Fruit fly (Drosophila melanogaster) whole organism, embryonic: ENCODE measurements around the gene Dbp73D.

ENCODE experiments used
- Ada2b ChIP-seq: fragments of 200-800 bp; sonication (Bioruptor generic); IDR thresholded peaks from 2 replicates; pipeline ENCODE4 v1.3.6; 2022; ENCODE audit warnings: missing biosample characterization, missing genetic modification characterization
- B-H1 ChIP-seq: fragments of 200-800 bp; sonication (Bioruptor generic); IDR thresholded peaks from 3 replicates; pipeline ENCODE4 v1.3.6; 2022; ENCODE audit warnings: missing biosample characterization, missing genetic modification characterization
- CG10209 ChIP-seq: fragments of 200-800 bp; sonication (Bioruptor generic); optimal IDR thresholded peaks from 3 replicates; lab custom pipeline; 2017; ENCODE audit warnings: missing biosample characterization, mild to moderate bottlenecking, missing genetic modification characterization, missing genetic modification reagents
- CG11504 ChIP-seq: fragments of 200-800 bp; sonication (Bioruptor generic); optimal IDR thresholded peaks from 3 replicates; lab custom pipeline; 2019; ENCODE audit warnings: missing biosample characterization, mild to moderate bottlenecking, missing genetic modification characterization, moderate library complexity
- CG13424 ChIP-seq: fragments of 200-800 bp; sonication (Bioruptor generic); optimal IDR thresholded peaks from 2 replicates; lab custom pipeline; 2019; ENCODE audit warnings: missing biosample characterization, mild to moderate bottlenecking, missing genetic modification characterization, moderate library complexity
- CG14014 ChIP-seq: fragments of 200-800 bp; sonication (Bioruptor generic); IDR thresholded peaks from 2 replicates; pipeline ENCODE4 v1.3.6; 2022; ENCODE audit warnings: missing biosample characterization, missing genetic modification characterization
- CG15601 ChIP-seq: fragments of 200-800 bp; sonication (Bioruptor generic); optimal IDR thresholded peaks from 3 replicates; lab custom pipeline; 2019; ENCODE audit warnings: missing biosample characterization, mild to moderate bottlenecking, missing genetic modification characterization, moderate library complexity
- CG17359 ChIP-seq: fragments of 200-800 bp; sonication (Bioruptor generic); optimal IDR thresholded peaks from 3 replicates; lab custom pipeline; 2018; ENCODE audit warnings: missing biosample characterization, mild to moderate bottlenecking, missing genetic modification characterization, moderate library complexity
- CG17385 ChIP-seq: fragments of 200-800 bp; sonication (Bioruptor generic); optimal IDR thresholded peaks from 3 replicates; lab custom pipeline; 2018; ENCODE audit warnings: missing biosample characterization, mild to moderate bottlenecking, missing genetic modification characterization
- CG17912 ChIP-seq: fragments of 200-800 bp; sonication (Bioruptor generic); optimal IDR thresholded peaks from 2 replicates; lab custom pipeline; 2018; ENCODE audit warnings: missing biosample characterization, mild to moderate bottlenecking, missing genetic modification characterization
- CG18262 ChIP-seq: fragments of 200-800 bp; optimal IDR thresholded peaks from 3 replicates; lab custom pipeline; 2019; ENCODE audit warnings: missing biosample characterization, mild to moderate bottlenecking, missing genetic modification characterization, moderate library complexity
- CG2678 ChIP-seq: fragments of 200-800 bp; sonication (Bioruptor generic); optimal IDR thresholded peaks from 3 replicates; lab custom pipeline; 2019; ENCODE audit warnings: missing biosample characterization, mild to moderate bottlenecking, missing genetic modification characterization, moderate library complexity
- CG32772 ChIP-seq: fragments of 200-800 bp; sonication (Bioruptor generic); IDR thresholded peaks from 2 replicates; pipeline ENCODE4 v1.3.6; 2022; ENCODE audit warnings: missing biosample characterization, missing genetic modification characterization
- CG3281 ChIP-seq: fragments of 200-800 bp; sonication (Bioruptor generic); optimal IDR thresholded peaks from 3 replicates; lab custom pipeline; 2017; ENCODE audit warnings: missing biosample characterization, mild to moderate bottlenecking, missing genetic modification characterization
- CG3407 ChIP-seq: fragments of 200-800 bp; sonication (Bioruptor generic); optimal IDR thresholded peaks from 2 replicates; lab custom pipeline; 2018; ENCODE audit warnings: missing biosample characterization, mild to moderate bottlenecking, missing genetic modification characterization
- CG34422 ChIP-seq: fragments of 200-800 bp; sonication (Bioruptor generic); IDR thresholded peaks from 3 replicates; pipeline ENCODE4 v1.3.6; 2022; ENCODE audit warnings: missing biosample characterization, missing genetic modification characterization
- CG3847 ChIP-seq: fragments of 200-800 bp; sonication (Bioruptor generic); IDR thresholded peaks from 2 replicates; pipeline ENCODE4 v1.3.6; 2022; ENCODE audit warnings: missing biosample characterization, missing genetic modification characterization
- CG4424 ChIP-seq: fragments of 200-800 bp; sonication (Bioruptor generic); optimal IDR thresholded peaks from 3 replicates; lab custom pipeline; 2016; ENCODE audit warnings: missing biosample characterization, missing genetic modification characterization
- CG6689 ChIP-seq: fragments of 200-800 bp; sonication (Bioruptor generic); IDR thresholded peaks from 2 replicates; pipeline ENCODE4 v1.3.6; 2022; ENCODE audit warnings: missing biosample characterization, missing genetic modification characterization
- CG6765 ChIP-seq: fragments of 200-800 bp; sonication (Bioruptor generic); optimal IDR thresholded peaks from 3 replicates; lab custom pipeline; 2017; ENCODE audit warnings: missing biosample characterization, mild to moderate bottlenecking, missing genetic modification characterization
- CG7556 ChIP-seq: fragments of 200-800 bp; sonication (Bioruptor generic); optimal IDR thresholded peaks from 2 replicates; lab custom pipeline; 2017; ENCODE audit warnings: missing biosample characterization, mild to moderate bottlenecking, missing genetic modification characterization
- CG8924 ChIP-seq: fragments of 200-800 bp; optimal IDR thresholded peaks from 3 replicates; lab custom pipeline; 2019; ENCODE audit warnings: missing biosample characterization, mild to moderate bottlenecking, missing genetic modification characterization, moderate library complexity
- CG9727 ChIP-seq: fragments of 200-800 bp; sonication (Bioruptor generic); optimal IDR thresholded peaks from 3 replicates; lab custom pipeline; 2017; ENCODE audit warnings: missing biosample characterization, mild to moderate bottlenecking, missing genetic modification characterization
- CG9876 ChIP-seq: fragments of 200-800 bp; sonication (Bioruptor generic); optimal IDR thresholded peaks from 2 replicates; lab custom pipeline; 2016; ENCODE audit warnings: missing biosample characterization, missing genetic modification characterization
- D19A ChIP-seq: fragments of 200-800 bp; optimal IDR thresholded peaks from 3 replicates; lab custom pipeline; 2019; ENCODE audit warnings: missing biosample characterization, mild to moderate bottlenecking, missing genetic modification characterization, moderate library complexity
- Drgx ChIP-seq: fragments of 200-800 bp; sonication (Bioruptor generic); IDR thresholded peaks from 2 replicates; pipeline ENCODE4 v1.3.6; 2022; ENCODE audit warnings: missing biosample characterization, missing genetic modification characterization
- GATAe ChIP-seq: fragments of 200-800 bp; sonication (Bioruptor generic); conservative IDR thresholded peaks from 2 replicates; pipeline ENCODE4 v1.3.6; 2022; ENCODE audit warnings: missing biosample characterization, missing genetic modification characterization
- H2.0 ChIP-seq: fragments of 200-800 bp; sonication (Bioruptor generic); IDR thresholded peaks from 2 replicates; pipeline ENCODE4 v1.3.6; 2022; ENCODE audit warnings: missing biosample characterization, missing genetic modification characterization
- HLH3B ChIP-seq: fragments of 200-800 bp; sonication (Bioruptor generic); IDR thresholded peaks from 2 replicates; pipeline ENCODE4 v1.3.6; 2022; ENCODE audit warnings: missing biosample characterization, missing genetic modification characterization
- PHDP ChIP-seq: fragments of 200-800 bp; sonication (Bioruptor generic); optimal IDR thresholded peaks from 3 replicates; lab custom pipeline; 2018; ENCODE audit warnings: missing biosample characterization, mild to moderate bottlenecking, missing genetic modification characterization, moderate library complexity
- Rfx ChIP-seq: fragments of 200-800 bp; sonication (Bioruptor generic); IDR thresholded peaks from 2 replicates; pipeline ENCODE4 v1.3.6; 2022; ENCODE audit warnings: missing biosample characterization, missing genetic modification characterization
- Xrp1 ChIP-seq: fragments of 200-800 bp; sonication (Bioruptor generic); IDR thresholded peaks from 2 replicates; pipeline ENCODE4 v1.3.6; 2022; ENCODE audit warnings: missing biosample characterization, missing genetic modification characterization
- ara ChIP-seq: fragments of 200-800 bp; sonication (Bioruptor generic); IDR thresholded peaks from 2 replicates; pipeline ENCODE4 v1.3.6; 2022; ENCODE audit warnings: missing biosample characterization, missing genetic modification characterization
- crol ChIP-seq: fragments of 200-800 bp; sonication (Bioruptor generic); IDR thresholded peaks from 2 replicates; pipeline ENCODE4 v1.3.6; 2022; ENCODE audit warnings: missing biosample characterization, missing genetic modification characterization
- dmrt99B ChIP-seq: fragments of 200-800 bp; sonication (Bioruptor generic); optimal IDR thresholded peaks from 2 replicates; lab custom pipeline; 2018; ENCODE audit warnings: missing biosample characterization, mild to moderate bottlenecking, missing genetic modification characterization, moderate library complexity
- dpn ChIP-seq, 2 experiments: fragments of 200-800 bp; sonication (Bioruptor generic); optimal IDR thresholded peaks; 3 replicates each; lab custom pipeline; 2016; ENCODE audit warnings: missing biosample characterization in 2 of 2, missing genetic modification characterization in 2 of 2
- dysf ChIP-seq: fragments of 200-800 bp; sonication (Bioruptor generic); IDR thresholded peaks from 3 replicates; pipeline ENCODE4 v1.3.6; 2022; ENCODE audit warnings: missing biosample characterization, missing genetic modification characterization
- exex ChIP-seq: fragments of 200-800 bp; sonication (Bioruptor generic); optimal IDR thresholded peaks from 4 replicates; lab custom pipeline; 2018; ENCODE audit warnings: missing biosample characterization, mild to moderate bottlenecking, missing genetic modification characterization, moderate library complexity
- her ChIP-seq: fragments of 200-800 bp; sonication (Bioruptor generic); optimal IDR thresholded peaks from 2 replicates; lab custom pipeline; 2016; ENCODE audit warnings: missing biosample characterization, missing genetic modification characterization
- nmo ChIP-seq: fragments of 200-800 bp; sonication (Bioruptor generic); optimal IDR thresholded peaks from 2 replicates; lab custom pipeline; 2018; ENCODE audit warnings: missing biosample characterization, mild to moderate bottlenecking, missing genetic modification characterization, moderate library complexity
- pan ChIP-seq, 4 experiments: fragments of >200 bp in 3 of 4; fragments of 200-800 bp in 1 of 4; sonication (Bioruptor generic) in 1 of 4; optimal IDR thresholded peaks in 3 of 4; IDR thresholded peaks in 1 of 4; 2 replicates each; pipeline versions ENCODE4 v1.3.6 to Lab custom; 2017 to 2022; ENCODE audit warnings: missing biosample characterization in 2 of 4, missing genetic modification characterization in 2 of 4, mixed read lengths in 1 of 4
- phol ChIP-seq: fragments of 200-800 bp; sonication (Bioruptor generic); optimal IDR thresholded peaks from 3 replicates; lab custom pipeline; 2018; ENCODE audit warnings: missing biosample characterization, mild to moderate bottlenecking, missing genetic modification characterization, moderate library complexity
- psq ChIP-seq: fragments of 200-800 bp; sonication (Bioruptor generic); optimal IDR thresholded peaks from 2 replicates; lab custom pipeline; 2017; ENCODE audit warnings: missing biosample characterization, missing genetic modification characterization
- sisA ChIP-seq: fragments of 200-800 bp; sonication (Bioruptor generic); IDR thresholded peaks from 2 replicates; pipeline ENCODE4 v1.3.6; 2022; ENCODE audit warnings: missing biosample characterization, missing genetic modification characterization
- so ChIP-seq: fragments of 200-800 bp; sonication (Bioruptor generic); IDR thresholded peaks from 3 replicates; pipeline ENCODE4 v1.3.6; 2022; ENCODE audit warnings: missing biosample characterization, missing genetic modification characterization
- sob ChIP-seq: fragments of 200-800 bp; sonication (Bioruptor generic); IDR thresholded peaks from 2 replicates; pipeline ENCODE4 v1.3.6; 2022; ENCODE audit warnings: missing biosample characterization, missing genetic modification characterization
- ssp ChIP-seq: fragments of 200-800 bp; sonication (Bioruptor generic); IDR thresholded peaks from 2 replicates; pipeline ENCODE4 v1.3.6; 2022; ENCODE audit warnings: missing biosample characterization, missing genetic modification characterization
- usp ChIP-seq: fragments of >200 bp; optimal IDR thresholded peaks from 2 replicates; lab custom pipeline; 2017; ENCODE audit warnings: missing biosample characterization, missing genetic modification characterization
- wor ChIP-seq: fragments of 200-800 bp; sonication (Bioruptor generic); IDR thresholded peaks from 2 replicates; pipeline ENCODE4 v1.3.6; 2022; ENCODE audit warnings: missing biosample characterization, missing genetic modification characterization
- zfh1 ChIP-seq: fragments of 200-800 bp; sonication (Bioruptor generic); IDR thresholded peaks from 3 replicates; pipeline ENCODE4 v1.3.6; 2022; ENCODE audit warnings: missing biosample characterization, missing genetic modification characterization

Gene Dbp73D

dm6 chr3L:16697069-16697468 is 33.5 kb downstream of the Dbp73D start:
- TF ChIP-seq PHDP (tag; lab: Kevin White, UChicago) (peak; percentile 56), CG17359 (tag; lab: Kevin White, UChicago) (peak; percentile 75), dysf (GFP tag; lab: Robert Waterston, UW) (0 out of 3 replicates have a peak, but pooled peaks have one; percentile 33), CG17912 (GFP tag; lab: Kevin White, UChicago) (no peak), Ada2b (GFP tag; lab: Robert Waterston, UW) (peak; percentile 32; the same call in 1 of the 2 replicates), CG9727 (GFP tag; lab: Kevin White, UChicago) (peak; percentile 14), H2.0 (GFP tag; lab: Robert Waterston, UW) (peak; percentile 60), exex (tag; lab: Kevin White, UChicago) (no peak), CG11504 (peak; percentile 73), phol (tag; lab: Kevin White, UChicago) (peak; percentile 46), dpn (GFP tag; optimal IDR thresholded peaks at IDR 0.05; lab: Kevin White, UChicago) (peak in 1 of 2 experiments; percentile 6), crol (GFP tag; lab: Robert Waterston, UW) (no peak), CG3407 (GFP tag; lab: Kevin White, UChicago) (peak; percentile 19), nmo (GFP tag; lab: Kevin White, UChicago) (peak; percentile 53), ara (GFP tag; lab: Robert Waterston, UW) (0 out of 2 replicates have a peak, but pooled peaks have one; percentile 39), sob (peak; percentile 48; the same call in 1 of the 2 replicates), pan (optimal IDR thresholded peaks at IDR 0.05; lab: Kevin White, UChicago) (no peak), pan (GFP tag; optimal IDR thresholded peaks at IDR 0.05 in 1 of 2, IDR thresholded peaks at IDR 0.05 in 1 of 2) (peak in 1 of 2 experiments; percentile 64), dmrt99B (tag; lab: Kevin White, UChicago) (peak; percentile 71), Rfx (peak; percentile 34; the same call in 1 of the 2 replicates), CG34422 (0 out of 3 replicates have a peak, but pooled peaks have one; percentile 38), usp (GFP tag; lab: Kevin White, UChicago) (no peak), wor (GFP tag; lab: Robert Waterston, UW) (0 out of 2 replicates have a peak, but pooled peaks have one; percentile 18), HLH3B (GFP tag; lab: Robert Waterston, UW) (peak; percentile 71), CG3847 (GFP tag; lab: Robert Waterston, UW) (peak; percentile 37), CG3281 (GFP tag; lab: Kevin White, UChicago) (no peak), so (GFP tag; lab: Robert Waterston, UW) (peak; percentile 41; the same call in 1 of the 3 replicates), CG9876 (no peak), CG7556 (peak; percentile 29), CG6689 (peak; percentile 33; the same call in 1 of the 2 replicates), CG4424 (GFP tag; lab: Kevin White, UChicago) (peak; percentile 24), sisA (GFP tag; lab: Robert Waterston, UW) (0 out of 2 replicates have a peak, but pooled peaks have one; percentile 21), CG13424 (tag; lab: Kevin White, UChicago) (peak; percentile 39), CG32772 (GFP tag; lab: Robert Waterston, UW) (peak; percentile 44), B-H1 (0 out of 3 replicates have a peak, but pooled peaks have one; percentile 28), Drgx (GFP tag; lab: Robert Waterston, UW) (peak; percentile 58), CG6765 (GFP tag; lab: Kevin White, UChicago) (no peak), psq (GFP tag; lab: Kevin White, UChicago) (no peak), CG10209 (GFP tag; lab: Kevin White, UChicago) (peak; percentile 30), zfh1 (GFP tag; lab: Robert Waterston, UW) (peak; percentile 43; the same call in 1 of the 3 replicates), CG15601 (tag; lab: Kevin White, UChicago) (peak; percentile 4), GATAe (GFP tag; lab: Robert Waterston, UW) (no peak), her (GFP tag; lab: Kevin White, UChicago) (no peak), ssp (GFP tag; lab: Robert Waterston, UW) (peak; percentile 46), CG17385 (GFP tag; lab: Kevin White, UChicago) (peak; percentile 37), CG18262 (peak; percentile 57), CG14014 (GFP tag; lab: Robert Waterston, UW) (peak; percentile 38; the same call in 1 of the 2 replicates), CG2678 (peak; percentile 67), D19A (tag; lab: Kevin White, UChicago) (peak; percentile 93), CG8924 (tag; lab: Kevin White, UChicago) (peak; percentile 45), Xrp1 (GFP tag; lab: Robert Waterston, UW) (peak; percentile 69)
